Fruit fly (Drosophila melanogaster) whole organism, wandering third instar larva: Measurements from ENCODE around the gene por.
A peak's percentile ranks its signal among the peaks of the same experiment; 100 is the strongest.

Experiments used
- Abd-B ChIP-seq: fragments of >200 bp; optimal IDR thresholded peaks from 2 replicates; lab custom pipeline; 2017; ENCODE audit warnings: missing biosample characterization, missing genetic modification characterization
- CG32264 ChIP-seq: fragments of 200-800 bp; sonication (Bioruptor generic); optimal IDR thresholded peaks from 2 replicates; lab custom pipeline; 2016; ENCODE audit warnings: missing biosample characterization, missing genetic modification characterization
- CG9705 ChIP-seq: fragments of 200-800 bp; sonication (Bioruptor generic); optimal IDR thresholded peaks from 2 replicates; lab custom pipeline; 2018; ENCODE audit warnings: missing biosample characterization, mild to moderate bottlenecking, missing genetic modification characterization
- CrebA ChIP-seq: fragments of 200-800 bp; sonication (Bioruptor generic); optimal IDR thresholded peaks from 2 replicates; lab custom pipeline; 2016; ENCODE audit warnings: missing biosample characterization, mild to moderate bottlenecking, missing genetic modification characterization, borderline replicate concordance
- Dfd ChIP-seq: fragments of >200 bp; optimal IDR thresholded peaks from 2 replicates; lab custom pipeline; 2017; ENCODE audit warnings: missing biosample characterization, missing genetic modification characterization
- Dif ChIP-seq: fragments of 200-275, 200-300 bp; sonication (Bioruptor generic); optimal IDR thresholded peaks from 2 replicates; lab custom pipeline; 2018; ENCODE audit warnings: missing biosample characterization, missing genetic modification characterization; ENCODE audit not compliant: partially characterized antibody
- GATAd ChIP-seq: sonication (Bioruptor generic); optimal IDR thresholded peaks from 2 replicates; lab custom pipeline; 2016; ENCODE audit warnings: missing biosample characterization, missing genetic modification characterization
- HLH106 ChIP-seq: fragments of 200-800 bp; optimal IDR thresholded peaks from 3 replicates; lab custom pipeline; 2019; ENCODE audit warnings: missing biosample characterization, mild to moderate bottlenecking, missing genetic modification characterization, moderate library complexity
- Hnf4 ChIP-seq: fragments of 200-800 bp; sonication (Bioruptor generic); optimal IDR thresholded peaks from 2 replicates; lab custom pipeline; 2016; ENCODE audit warnings: missing biosample characterization, mild to moderate bottlenecking, missing genetic modification characterization
- Hr78 ChIP-seq: fragments of >200 bp; optimal IDR thresholded peaks from 2 replicates; lab custom pipeline; 2017; ENCODE audit warnings: missing biosample characterization, missing genetic modification characterization
- Hr83 ChIP-seq: fragments of 200-300 bp; sonication (Bioruptor generic); optimal IDR thresholded peaks from 2 replicates; lab custom pipeline; 2016; ENCODE audit warnings: missing biosample characterization, mild to moderate bottlenecking, missing genetic modification characterization, moderate library complexity; ENCODE audit not compliant: poor library complexity, severe bottlenecking
- Jra ChIP-seq: sonication (Bioruptor generic); optimal IDR thresholded peaks from 2 replicates; lab custom pipeline; 2016; ENCODE audit warnings: missing biosample characterization, missing genetic modification characterization
- Mio ChIP-seq: sonication (Bioruptor generic); optimal IDR thresholded peaks from 2 replicates; lab custom pipeline; 2016; ENCODE audit warnings: missing biosample characterization, missing genetic modification characterization
- Myc ChIP-seq: fragments of >200 bp; optimal IDR thresholded peaks from 2 replicates; lab custom pipeline; 2017
- N ChIP-seq: fragments of >200 bp; optimal IDR thresholded peaks from 2 replicates; lab custom pipeline; 2018; ENCODE audit warnings: missing biosample characterization, missing external identifiers, missing genetic modification characterization
- OdsH ChIP-seq: fragments of 200-800 bp; sonication (Bioruptor generic); optimal IDR thresholded peaks from 2 replicates; lab custom pipeline; 2016; ENCODE audit warnings: missing biosample characterization, mild to moderate bottlenecking, missing genetic modification characterization
- Rel ChIP-seq, 2 experiments: fragments of 200-800 bp; sonication (Bioruptor generic) in 1 of 2; optimal IDR thresholded peaks; 2 replicates in 1 of 2; 3 replicates in 1 of 2; lab custom pipeline; 2016 to 2019; ENCODE audit warnings: mild to moderate bottlenecking in 2 of 2, missing biosample characterization in 2 of 2, missing genetic modification characterization in 2 of 2, moderate library complexity in 1 of 2
- Sp1 ChIP-seq: fragments of 200-800 bp; sonication (Bioruptor generic); optimal IDR thresholded peaks from 3 replicates; lab custom pipeline; 2019; ENCODE audit warnings: missing biosample characterization, mild to moderate bottlenecking, missing genetic modification characterization, moderate library complexity
- Vsx2 ChIP-seq: fragments of 200-300, 225-300 bp; sonication (Bioruptor generic); optimal IDR thresholded peaks from 2 replicates; lab custom pipeline; 2018; ENCODE audit warnings: missing biosample characterization, missing genetic modification characterization; ENCODE audit not compliant: partially characterized antibody
- br ChIP-seq: fragments of 200-800 bp; sonication (Bioruptor generic); optimal IDR thresholded peaks from 2 replicates; lab custom pipeline; 2016; ENCODE audit warnings: missing biosample characterization, missing genetic modification characterization
- brk ChIP-seq: fragments of 200-800 bp; sonication (Bioruptor generic); optimal IDR thresholded peaks from 2 replicates; lab custom pipeline; 2016; ENCODE audit warnings: missing biosample characterization, mild to moderate bottlenecking, missing genetic modification characterization
- dl ChIP-seq, 2 experiments: fragments of 175-275, 200-275 bp in 1 of 2; fragments of 200-275 bp in 1 of 2; sonication (Bioruptor generic); optimal IDR thresholded peaks; lab custom pipeline; 2018; ENCODE audit warnings: mild to moderate bottlenecking in 2 of 2, missing biosample characterization in 2 of 2, missing genetic modification characterization in 2 of 2, moderate library complexity in 2 of 2; ENCODE audit not compliant: partially characterized antibody in 2 of 2, insufficient read depth in 1 of 2
- dmrt93B ChIP-seq: fragments of 200-800 bp; sonication (Bioruptor generic); optimal IDR thresholded peaks from 2 replicates; lab custom pipeline; 2018; ENCODE audit warnings: missing biosample characterization, mild to moderate bottlenecking, missing genetic modification characterization
- dsf ChIP-seq: sonication (Bioruptor generic); optimal IDR thresholded peaks from 2 replicates; lab custom pipeline; 2016; ENCODE audit warnings: missing biosample characterization, missing genetic modification characterization, borderline replicate concordance
- ey ChIP-seq: fragments of 200-800 bp; sonication (Bioruptor generic); optimal IDR thresholded peaks from 2 replicates; lab custom pipeline; 2016; ENCODE audit warnings: missing biosample characterization, missing genetic modification characterization
- foxo ChIP-seq, 2 experiments: fragments of 200-800 bp; sonication (Bioruptor generic); optimal IDR thresholded peaks; 2 replicates in 1 of 2; 3 replicates in 1 of 2; lab custom pipeline; 2016 to 2017; ENCODE audit warnings: missing biosample characterization in 2 of 2, missing genetic modification characterization in 2 of 2
- fru ChIP-seq: fragments of 200-800 bp; sonication (Bioruptor generic); optimal IDR thresholded peaks from 3 replicates; lab custom pipeline; 2016; ENCODE audit warnings: missing biosample characterization, mild to moderate bottlenecking, missing genetic modification characterization
- h ChIP-seq: fragments of 200-800 bp; sonication (Bioruptor generic); optimal IDR thresholded peaks from 3 replicates; lab custom pipeline; 2016; ENCODE audit warnings: missing biosample characterization, mild to moderate bottlenecking, missing genetic modification characterization
- jim ChIP-seq: fragments of 175-275, 200-325 bp; sonication (Bioruptor generic); optimal IDR thresholded peaks from 2 replicates; lab custom pipeline; 2016; ENCODE audit warnings: missing biosample characterization, mild to moderate bottlenecking, missing genetic modification characterization
- lola ChIP-seq: fragments of >200 bp; optimal IDR thresholded peaks from 2 replicates; lab custom pipeline; 2017; ENCODE audit warnings: missing biosample characterization, missing genetic modification characterization
- pan ChIP-seq: fragments of >200 bp; optimal IDR thresholded peaks from 2 replicates; lab custom pipeline; 2017
- psq ChIP-seq: fragments of 200-800 bp; sonication (Bioruptor generic); optimal IDR thresholded peaks from 3 replicates; lab custom pipeline; 2017; ENCODE audit warnings: missing biosample characterization, mild to moderate bottlenecking, missing genetic modification characterization, moderate library complexity
- rgr ChIP-seq: fragments of 200-800 bp; sonication (Bioruptor generic); optimal IDR thresholded peaks from 3 replicates; lab custom pipeline; 2016; ENCODE audit warnings: missing biosample characterization, mild to moderate bottlenecking, missing genetic modification characterization
- sage ChIP-seq: fragments of 200-800 bp; sonication (Bioruptor generic); optimal IDR thresholded peaks from 2 replicates; lab custom pipeline; 2016; ENCODE audit warnings: missing biosample characterization, mild to moderate bottlenecking, missing genetic modification characterization
- sv ChIP-seq: fragments of 200-800 bp; sonication (Bioruptor generic); optimal IDR thresholded peaks from 3 replicates; lab custom pipeline; 2016; ENCODE audit warnings: missing biosample characterization, missing genetic modification characterization
- tai ChIP-seq: sonication (Bioruptor generic); optimal IDR thresholded peaks from 2 replicates; lab custom pipeline; 2016; ENCODE audit warnings: missing biosample characterization, missing genetic modification characterization
- usp ChIP-seq: fragments of >200 bp; optimal IDR thresholded peaks from 2 replicates; lab custom pipeline; 2017; ENCODE audit warnings: missing biosample characterization, missing genetic modification characterization
- woc ChIP-seq: sonication (Bioruptor generic); optimal IDR thresholded peaks from 2 replicates; lab custom pipeline; 2016; ENCODE audit warnings: missing biosample characterization, mild to moderate bottlenecking, missing genetic modification characterization

The por gene

DNA sequence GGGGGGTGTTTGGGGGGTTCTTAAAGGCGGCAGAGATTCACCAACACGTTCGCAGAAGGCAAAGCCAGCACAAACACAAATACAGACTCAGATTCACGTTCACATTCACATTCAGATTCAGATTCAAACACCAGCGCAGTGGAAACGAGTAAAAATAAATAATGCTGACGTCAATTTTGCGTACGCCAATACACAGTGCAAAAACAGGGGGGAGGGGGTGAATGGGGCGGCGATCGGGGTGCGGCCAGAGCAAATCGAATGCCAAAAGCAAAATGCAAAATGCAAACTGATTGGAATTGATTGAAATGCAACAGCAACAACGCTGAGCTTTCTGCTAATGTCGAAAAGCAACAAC, 11.0 kb downstream of the por start:
- TF ChIP-seq br (GFP tag; lab: Kevin White, UChicago): no peak
- TF ChIP-seq rgr (GFP tag; lab: Kevin White, UChicago): no peak
- no peak for TF ChIP-seq Rel (GFP tag; optimal IDR thresholded peaks at IDR 0.05; lab: Kevin White, UChicago)
- peak; percentile 18 for TF ChIP-seq Rel (tag; optimal IDR thresholded peaks at IDR 0.05; lab: Kevin White, UChicago)
- TF ChIP-seq, all 38 proteins: peak for 1

DNA sequence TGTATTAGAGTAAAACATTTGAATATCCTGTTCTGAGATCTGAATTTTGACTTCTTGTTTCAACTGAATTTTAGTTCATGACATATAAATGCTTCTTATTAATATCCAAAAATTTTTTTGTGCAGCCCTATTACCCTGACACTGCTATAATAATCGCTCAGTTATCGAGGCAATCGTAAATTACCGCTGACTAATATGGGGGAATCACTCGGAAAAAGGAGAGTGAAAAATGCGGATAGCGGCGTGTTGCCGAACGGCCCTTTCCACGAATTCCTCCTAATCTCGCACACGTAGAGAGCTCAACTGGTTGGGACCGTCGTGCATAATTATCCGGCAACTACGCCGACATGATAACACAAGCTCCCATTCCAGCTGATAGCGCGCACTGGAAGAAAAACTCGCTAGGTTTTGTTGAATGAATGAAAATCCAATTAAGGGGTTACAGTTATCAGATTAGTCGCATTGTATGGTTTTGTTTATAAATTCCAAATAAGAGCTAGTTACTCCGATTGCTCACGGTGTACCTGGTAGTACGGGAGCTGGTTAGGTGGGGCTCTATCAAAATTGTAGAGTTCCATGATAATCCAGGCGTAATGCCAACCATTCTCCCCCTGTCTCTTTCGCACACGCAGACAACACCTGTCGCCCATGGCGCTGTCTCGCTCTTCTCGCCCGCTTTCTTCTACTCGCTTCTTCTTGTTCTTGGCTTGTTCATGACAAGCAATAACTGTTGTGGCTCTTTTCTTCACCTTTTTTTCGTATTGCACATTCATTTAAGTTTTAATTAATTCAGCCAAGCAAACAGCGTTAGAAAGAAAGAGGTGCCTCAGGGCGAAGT, 11.6 kb downstream of the por start:
- TF ChIP-seq lola (GFP tag; lab: Kevin White, UChicago): no peak
- TF ChIP-seq OdsH: peak; percentile 78
- peak; percentile 16 for TF ChIP-seq CrebA (GFP tag; lab: Kevin White, UChicago)
- TF ChIP-seq GATAd (GFP tag; lab: Kevin White, UChicago): no peak
- TF ChIP-seq ey: peak; percentile 84
- no peak for TF ChIP-seq Jra
- TF ChIP-seq fru (GFP tag; lab: Kevin White, UChicago): peak; percentile 72
- no peak for TF ChIP-seq CG9705 (GFP tag; lab: Kevin White, UChicago)
- TF ChIP-seq Abd-B (GFP tag; lab: Kevin White, UChicago): no peak
- TF ChIP-seq CG32264: peak; percentile 28
- no peak for TF ChIP-seq Hr83 (GFP tag; lab: Kevin White, UChicago)
- no peak for TF ChIP-seq jim (GFP tag; lab: Kevin White, UChicago)
- peak; percentile 25 for TF ChIP-seq sv (GFP tag; lab: Kevin White, UChicago)
- no peak for TF ChIP-seq Myc (lab: Kevin White, UChicago)
- no peak for TF ChIP-seq Vsx2 (GFP tag; lab: Kevin White, UChicago)
- no peak for TF ChIP-seq dmrt93B (GFP tag; lab: Kevin White, UChicago)
- TF ChIP-seq Hnf4 (GFP tag; lab: Kevin White, UChicago): peak; percentile 73
- peak; percentile 66 for TF ChIP-seq psq
- no peak for TF ChIP-seq pan (lab: Kevin White, UChicago)
- peak; percentile 62 for TF ChIP-seq Sp1
- no peak for TF ChIP-seq Dif (GFP tag; lab: Kevin White, UChicago)
- no peak for TF ChIP-seq Dfd (GFP tag; lab: Kevin White, UChicago)
- TF ChIP-seq foxo (GFP tag; optimal IDR thresholded peaks at IDR 0.05; lab: Kevin White, UChicago): peak in 1 of 2 experiments; percentile 76
- peak; percentile 88 for TF ChIP-seq h (GFP tag; lab: Kevin White, UChicago)
- peak; percentile 44 for TF ChIP-seq woc (GFP tag; lab: Kevin White, UChicago)
- peak; percentile 44 for TF ChIP-seq brk (GFP tag; lab: Kevin White, UChicago)
- TF ChIP-seq tai: no peak
- TF ChIP-seq N (GFP tag; lab: Kevin White, UChicago): no peak
- peak; percentile 21 for TF ChIP-seq Rel (GFP tag; optimal IDR thresholded peaks at IDR 0.05; lab: Kevin White, UChicago)
- TF ChIP-seq Rel (tag; optimal IDR thresholded peaks at IDR 0.05; lab: Kevin White, UChicago): peak; percentile 96
- peak; percentile 5 for TF ChIP-seq Mio (GFP tag; lab: Kevin White, UChicago)
- TF ChIP-seq Hr78: no peak
- TF ChIP-seq dsf (GFP tag; lab: Kevin White, UChicago): no peak
- peak; percentile 81 for TF ChIP-seq rgr (GFP tag; lab: Kevin White, UChicago)
- no peak for TF ChIP-seq usp (GFP tag; lab: Kevin White, UChicago)
- TF ChIP-seq dl (GFP tag; optimal IDR thresholded peaks at IDR 0.05; lab: Kevin White, UChicago; ENCODE audit: insufficient read depth in 1 of 2, partially characterized antibody in 2 of 2): no peak
- no peak for TF ChIP-seq sage (GFP tag; lab: Kevin White, UChicago)
- TF ChIP-seq br (GFP tag; lab: Kevin White, UChicago): peak; percentile 82
- peak; percentile 57 for TF ChIP-seq HLH106
